Fruit fly (Drosophila melanogaster) whole organism, embryonic: Measurements from ENCODE around the gene Uvrag.

Experiments
- Atf6 ChIP-seq: fragments of 200-800 bp; sonication (Bioruptor generic); IDR thresholded peaks from 2 replicates; pipeline ENCODE4 v1.3.6; 2022; ENCODE audit warnings: missing biosample characterization, missing genetic modification characterization
- CG10274 ChIP-seq: fragments of 200-800 bp; sonication (Bioruptor generic); optimal IDR thresholded peaks from 3 replicates; lab custom pipeline; 2017; ENCODE audit warnings: missing biosample characterization, mild to moderate bottlenecking, missing genetic modification characterization
- CG10565 ChIP-seq: fragments of 200-800 bp; sonication (Bioruptor generic); optimal IDR thresholded peaks from 3 replicates; lab custom pipeline; 2016; ENCODE audit warnings: missing biosample characterization, mild to moderate bottlenecking, missing genetic modification characterization
- CG11695 ChIP-seq: fragments of 200-800 bp; sonication (Bioruptor generic); IDR thresholded peaks from 3 replicates; pipeline ENCODE4 v1.3.6; 2022; ENCODE audit warnings: missing biosample characterization, missing genetic modification characterization
- CG11696 ChIP-seq: fragments of 200-800 bp; sonication (Bioruptor generic); IDR thresholded peaks from 2 replicates; pipeline ENCODE4 v1.3.6; 2022; ENCODE audit warnings: missing biosample characterization, missing genetic modification characterization
- CG12104 ChIP-seq: fragments of 200-800 bp; sonication (Bioruptor generic); optimal IDR thresholded peaks from 3 replicates; lab custom pipeline; 2016; ENCODE audit warnings: missing biosample characterization, missing genetic modification characterization
- CG14014 ChIP-seq: fragments of 200-800 bp; sonication (Bioruptor generic); IDR thresholded peaks from 2 replicates; pipeline ENCODE4 v1.3.6; 2022; ENCODE audit warnings: missing biosample characterization, missing genetic modification characterization
- CG1647 ChIP-seq: fragments of 200-800 bp; sonication (Bioruptor generic); optimal IDR thresholded peaks from 3 replicates; lab custom pipeline; 2016; ENCODE audit warnings: missing biosample characterization, missing genetic modification characterization
- CG17359 ChIP-seq: fragments of 200-800 bp; sonication (Bioruptor generic); optimal IDR thresholded peaks from 3 replicates; lab custom pipeline; 2018; ENCODE audit warnings: missing biosample characterization, mild to moderate bottlenecking, missing genetic modification characterization, moderate library complexity
- CG17568 ChIP-seq: fragments of 200-800 bp; sonication (Bioruptor generic); optimal IDR thresholded peaks from 2 replicates; lab custom pipeline; 2018; ENCODE audit warnings: missing biosample characterization, mild to moderate bottlenecking, missing genetic modification characterization, moderate library complexity
- CG17612 ChIP-seq: fragments of 200-800 bp; sonication (Bioruptor generic); IDR thresholded peaks from 2 replicates; pipeline ENCODE4 v1.3.6; 2022; ENCODE audit warnings: missing biosample characterization, missing genetic modification characterization
- CG18599 ChIP-seq: fragments of 200-800 bp; sonication (Bioruptor generic); optimal IDR thresholded peaks from 3 replicates; lab custom pipeline; 2017; ENCODE audit warnings: missing biosample characterization, missing genetic modification characterization, mild to moderate bottlenecking, moderate library complexity, missing genetic modification reagents
- CG18619 ChIP-seq: fragments of 200-800 bp; sonication (Bioruptor generic); optimal IDR thresholded peaks from 3 replicates; lab custom pipeline; 2017; ENCODE audit warnings: missing biosample characterization, mild to moderate bottlenecking, missing genetic modification characterization
- CG3838 ChIP-seq: fragments of 200-800 bp; sonication (Bioruptor generic); optimal IDR thresholded peaks from 3 replicates; lab custom pipeline; 2016; ENCODE audit warnings: missing biosample characterization, missing genetic modification characterization
- CG3995 ChIP-seq: fragments of 200-800 bp; sonication (Bioruptor generic); optimal IDR thresholded peaks from 3 replicates; lab custom pipeline; 2016; ENCODE audit warnings: missing biosample characterization, missing genetic modification characterization
- CG43689 ChIP-seq: fragments of 200-800 bp; sonication (Bioruptor generic); IDR thresholded peaks from 2 replicates; pipeline ENCODE4 v1.3.6; 2022; ENCODE audit warnings: missing biosample characterization, missing genetic modification characterization
- CG8924 ChIP-seq: fragments of 200-800 bp; optimal IDR thresholded peaks from 3 replicates; lab custom pipeline; 2019; ENCODE audit warnings: missing biosample characterization, mild to moderate bottlenecking, missing genetic modification characterization, moderate library complexity
- D ChIP-seq, 2 experiments: fragments of 200-800 bp in 1 of 2; fragments of >200 bp in 1 of 2; sonication (Bioruptor generic) in 1 of 2; optimal IDR thresholded peaks; 2 replicates in 1 of 2; 3 replicates in 1 of 2; lab custom pipeline; 2017; ENCODE audit warnings: mild to moderate bottlenecking in 1 of 2, missing biosample characterization in 1 of 2, missing genetic modification characterization in 1 of 2, missing genetic modification reagents in 1 of 2
- Elba2 ChIP-seq: fragments of 200-800 bp; sonication (Bioruptor generic); optimal IDR thresholded peaks from 3 replicates; lab custom pipeline; 2016; ENCODE audit warnings: missing biosample characterization, missing genetic modification characterization
- HLHmδ ChIP-seq: fragments of 200-800 bp; sonication (Bioruptor generic); optimal IDR thresholded peaks from 2 replicates; lab custom pipeline; 2018; ENCODE audit warnings: missing biosample characterization, mild to moderate bottlenecking, missing genetic modification characterization, moderate library complexity
- Jarid2 ChIP-seq: fragments of 200-800 bp; sonication (Bioruptor generic); optimal IDR thresholded peaks from 3 replicates; lab custom pipeline; 2017; ENCODE audit warnings: mild to moderate bottlenecking, missing biosample characterization, missing genetic modification reagents, missing genetic modification characterization
- Mrtf ChIP-seq: fragments of 200-800 bp; sonication (Bioruptor generic); IDR thresholded peaks from 3 replicates; pipeline ENCODE4 v1.3.6; 2022; ENCODE audit warnings: missing biosample characterization, missing genetic modification characterization
- Oli ChIP-seq: fragments of 200-800 bp; sonication (Bioruptor generic); optimal IDR thresholded peaks from 2 replicates; lab custom pipeline; 2018; ENCODE audit warnings: missing biosample characterization, mild to moderate bottlenecking, missing genetic modification characterization, moderate library complexity
- Poxn ChIP-seq: fragments of 200-800 bp; sonication (Bioruptor generic); IDR thresholded peaks from 2 replicates; pipeline ENCODE4 v1.3.6; 2022; ENCODE audit warnings: missing biosample characterization, missing genetic modification characterization
- Sin3A ChIP-seq: fragments of >200 bp; optimal IDR thresholded peaks from 2 replicates; lab custom pipeline; 2018
- Stat92E ChIP-seq, 3 experiments: fragments of >200 bp in 2 of 3; fragments of 200-800 bp in 1 of 3; sonication (Bioruptor generic) in 1 of 3; optimal IDR thresholded peaks; 2 replicates each; lab custom pipeline; 2017 to 2019; ENCODE audit warnings: missing biosample characterization in 3 of 3, missing genetic modification characterization in 3 of 3, mild to moderate bottlenecking in 1 of 3, moderate library complexity in 1 of 3
- Tbp ChIP-seq: fragments of >200 bp; optimal IDR thresholded peaks from 2 replicates; lab custom pipeline; 2018; ENCODE audit warnings: missing biosample characterization, missing genetic modification characterization
- YL-1 ChIP-seq: fragments of 200-800 bp; sonication (Bioruptor generic); optimal IDR thresholded peaks from 3 replicates; lab custom pipeline; 2017; ENCODE audit warnings: missing biosample characterization, mild to moderate bottlenecking, missing genetic modification characterization
- ara ChIP-seq: fragments of 200-800 bp; sonication (Bioruptor generic); IDR thresholded peaks from 2 replicates; pipeline ENCODE4 v1.3.6; 2022; ENCODE audit warnings: missing biosample characterization, missing genetic modification characterization
- bsh ChIP-seq, 2 experiments: fragments of 200-800 bp; sonication (Bioruptor generic); optimal IDR thresholded peaks; 2 replicates each; lab custom pipeline; 2017 to 2018; ENCODE audit warnings: mild to moderate bottlenecking in 2 of 2, missing biosample characterization in 2 of 2, missing genetic modification characterization in 2 of 2, moderate library complexity in 1 of 2
- crol ChIP-seq: fragments of 200-800 bp; sonication (Bioruptor generic); IDR thresholded peaks from 2 replicates; pipeline ENCODE4 v1.3.6; 2022; ENCODE audit warnings: missing biosample characterization, missing genetic modification characterization
- ems ChIP-seq: fragments of 200-800 bp; sonication (Bioruptor generic); optimal IDR thresholded peaks from 3 replicates; lab custom pipeline; 2016; ENCODE audit warnings: missing biosample characterization, missing genetic modification characterization
- fru ChIP-seq: fragments of >200 bp; optimal IDR thresholded peaks from 2 replicates; lab custom pipeline; 2017
- gfzf ChIP-seq: fragments of 200-800 bp; sonication (Bioruptor generic); optimal IDR thresholded peaks from 2 replicates; lab custom pipeline; 2016; ENCODE audit warnings: missing biosample characterization, mild to moderate bottlenecking, missing genetic modification characterization, moderate library complexity
- hbn ChIP-seq: fragments of 200-800 bp; sonication (Bioruptor generic); IDR thresholded peaks from 2 replicates; pipeline ENCODE4 v1.3.6; 2022; ENCODE audit warnings: missing biosample characterization, missing genetic modification characterization; ENCODE audit not compliant: partially characterized antibody
- mam ChIP-seq: fragments of 200-800 bp; sonication (Bioruptor generic); optimal IDR thresholded peaks from 3 replicates; lab custom pipeline; 2016; ENCODE audit warnings: missing biosample characterization, missing genetic modification characterization
- nau ChIP-seq: fragments of 200-800 bp; sonication (Bioruptor generic); optimal IDR thresholded peaks from 3 replicates; lab custom pipeline; 2017; ENCODE audit warnings: missing biosample characterization, mild to moderate bottlenecking, missing genetic modification characterization, missing genetic modification reagents
- nom ChIP-seq: fragments of 200-800 bp; sonication (Bioruptor generic); optimal IDR thresholded peaks from 2 replicates; lab custom pipeline; 2017; ENCODE audit warnings: missing biosample characterization, missing genetic modification characterization, mild to moderate bottlenecking, moderate library complexity, missing genetic modification reagents
- p53 ChIP-seq: fragments of 200-800 bp; sonication (Bioruptor generic); optimal IDR thresholded peaks from 2 replicates; lab custom pipeline; 2016; ENCODE audit warnings: missing biosample characterization, missing genetic modification characterization
- peb ChIP-seq: fragments of 200-800 bp; sonication (Bioruptor generic); IDR thresholded peaks from 2 replicates; pipeline ENCODE4 v1.3.6; 2022; ENCODE audit warnings: missing biosample characterization, missing genetic modification characterization
- pfk ChIP-seq: fragments of 200-800 bp; sonication (Bioruptor generic); optimal IDR thresholded peaks from 2 replicates; lab custom pipeline; 2018; ENCODE audit warnings: missing biosample characterization, mild to moderate bottlenecking, missing genetic modification characterization, moderate library complexity
- prd ChIP-seq, 3 experiments: fragments of >200 bp in 2 of 3; fragments of 200-800 bp in 1 of 3; sonication (Bioruptor generic) in 1 of 3; optimal IDR thresholded peaks in 2 of 3; IDR thresholded peaks in 1 of 3; 2 replicates in 2 of 3; 3 replicates in 1 of 3; pipeline versions ENCODE4 v1.3.6 to Lab custom; 2017 to 2022; ENCODE audit warnings: missing biosample characterization in 1 of 3, missing genetic modification characterization in 1 of 3
- row ChIP-seq: fragments of 200-800 bp; sonication (Bioruptor generic); IDR thresholded peaks from 3 replicates; pipeline ENCODE4 v1.3.6; 2022; ENCODE audit warnings: missing biosample characterization, missing genetic modification characterization
- run ChIP-seq: fragments of 200-800 bp; sonication (Bioruptor generic); optimal IDR thresholded peaks from 3 replicates; lab custom pipeline; 2018; ENCODE audit warnings: missing biosample characterization, mild to moderate bottlenecking, missing genetic modification characterization
- sens-2 ChIP-seq: fragments of 200-800 bp; sonication (Bioruptor generic); IDR thresholded peaks from 2 replicates; pipeline ENCODE4 v1.3.6; 2022; ENCODE audit warnings: missing biosample characterization, missing genetic modification characterization
- twi ChIP-seq: fragments of 200-800 bp; optimal IDR thresholded peaks from 2 replicates; lab custom pipeline; 2019; ENCODE audit warnings: missing biosample characterization, mild to moderate bottlenecking, missing genetic modification characterization, moderate library complexity
- usp ChIP-seq: fragments of >200 bp; optimal IDR thresholded peaks from 2 replicates; lab custom pipeline; 2017; ENCODE audit warnings: missing biosample characterization, missing genetic modification characterization
- zen ChIP-seq: fragments of 200-800 bp; sonication (Bioruptor generic); optimal IDR thresholded peaks from 3 replicates; lab custom pipeline; 2018; ENCODE audit warnings: missing biosample characterization, mild to moderate bottlenecking, missing genetic modification characterization, moderate library complexity
- zfh2 ChIP-seq: fragments of 200-800 bp; sonication (Bioruptor generic); optimal IDR thresholded peaks from 2 replicates; lab custom pipeline; 2016; ENCODE audit warnings: missing biosample characterization, missing genetic modification characterization

The Uvrag gene

DNA sequence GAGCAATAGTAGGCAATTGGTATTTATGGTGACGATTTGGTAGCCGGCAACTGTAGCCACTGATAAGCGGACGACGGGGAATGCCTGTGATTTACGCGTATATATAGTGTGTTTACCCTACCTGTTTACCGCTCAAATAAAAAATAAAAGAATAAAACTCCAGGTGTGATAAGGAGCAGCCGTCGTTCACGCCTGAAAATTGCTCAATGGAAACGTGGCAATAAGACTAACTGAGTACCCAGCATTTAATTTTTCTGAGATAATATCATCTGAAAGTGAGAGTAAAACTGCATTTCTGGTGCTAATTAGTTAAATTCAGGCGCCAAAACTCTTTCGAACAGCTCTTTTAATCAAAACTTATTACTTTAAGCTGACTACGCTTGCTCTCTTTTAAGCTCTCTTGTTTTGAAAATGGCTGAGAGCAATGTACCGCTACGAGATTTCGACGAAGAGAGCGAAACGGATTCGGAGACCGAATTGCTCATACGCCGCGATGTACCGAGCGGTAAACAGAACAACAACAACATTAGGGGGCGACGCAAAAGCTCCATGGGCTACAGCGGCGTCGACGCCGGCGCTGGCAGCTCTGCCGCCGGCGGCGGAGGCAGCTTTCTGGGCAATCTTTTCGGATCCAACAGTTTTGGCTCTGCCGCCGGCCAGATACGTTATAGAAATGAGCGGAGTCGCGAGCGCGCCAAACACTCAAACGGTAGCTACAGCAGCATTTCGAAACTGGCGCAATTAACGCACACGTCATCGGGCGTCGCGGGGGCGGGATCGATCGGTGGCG, 3.9 kb downstream of the Uvrag start (continued):
- peak; percentile 88 for TF ChIP-seq CG17359 (tag; lab: Kevin White, UChicago)
- TF ChIP-seq bsh (GFP tag; optimal IDR thresholded peaks at IDR 0.05; lab: Kevin White, UChicago), result peak in 1 of 2 experiments; percentile 82
- no peak for TF ChIP-seq CG1647
- peak; percentile 88 for TF ChIP-seq CG18619 (GFP tag; lab: Kevin White, UChicago)
- peak; percentile 64 for TF ChIP-seq nom (GFP tag; lab: Kevin White, UChicago)
- no peak for TF ChIP-seq hbn (GFP tag; lab: Robert Waterston, UW)
- no peak for TF ChIP-seq zen
- no peak for TF ChIP-seq CG3838 (GFP tag; lab: Kevin White, UChicago)
- TF ChIP-seq mam (GFP tag; lab: Kevin White, UChicago), result peak; percentile 4
- TF ChIP-seq Atf6, result peak; percentile 85
- no peak for TF ChIP-seq CG3995 (GFP tag; lab: Kevin White, UChicago)
- no peak; the same call in 2 of the 3 replicates for TF ChIP-seq row (GFP tag; lab: Robert Waterston, UW)
- peak; percentile 75; the same call in 1 of the 2 replicates for TF ChIP-seq CG14014 (GFP tag; lab: Robert Waterston, UW)
- no peak for TF ChIP-seq gfzf (GFP tag; lab: Kevin White, UChicago)
- peak; percentile 52 for TF ChIP-seq p53 (GFP tag; lab: Kevin White, UChicago)
- peak; percentile 73 for TF ChIP-seq CG11695 (GFP tag; lab: Robert Waterston, UW)
- no peak for TF ChIP-seq Mrtf
- TF ChIP-seq usp (GFP tag; lab: Kevin White, UChicago), result no peak
- peak; percentile 71 for TF ChIP-seq CG12104 (GFP tag; lab: Kevin White, UChicago)
- TF ChIP-seq ara (GFP tag; lab: Robert Waterston, UW), result peak; percentile 65; the same call in 1 of the 2 replicates
- peak; percentile 91 for TF ChIP-seq nau (GFP tag; lab: Kevin White, UChicago)
- TF ChIP-seq CG17568 (GFP tag; lab: Kevin White, UChicago), result peak; percentile 93
- TF ChIP-seq Sin3A (lab: Kevin White, UChicago), result no peak
- peak; percentile 29 for TF ChIP-seq ems (GFP tag; lab: Kevin White, UChicago)
- no peak for TF ChIP-seq CG17612 (GFP tag; lab: Robert Waterston, UW)
- TF ChIP-seq crol, result peak; percentile 84
- no peak for TF ChIP-seq twi
- peak; percentile 41 for TF ChIP-seq Oli
- no peak for TF ChIP-seq peb (GFP tag; lab: Robert Waterston, UW)
- no peak for TF ChIP-seq Elba2 (GFP tag; lab: Kevin White, UChicago)
- no peak for TF ChIP-seq prd (optimal IDR thresholded peaks at IDR 0.05; lab: Kevin White, UChicago)
- TF ChIP-seq prd (GFP tag; IDR thresholded peaks at IDR 0.05; lab: Robert Waterston, UW), result peak; percentile 24; the same call in 1 of the 3 replicates
- TF ChIP-seq CG10274, result peak; percentile 64
- TF ChIP-seq fru (lab: Kevin White, UChicago), result no peak
- TF ChIP-seq D (optimal IDR thresholded peaks at IDR 0.05; lab: Kevin White, UChicago), result no peak
- peak; percentile 51 for TF ChIP-seq D (GFP tag; optimal IDR thresholded peaks at IDR 0.05; lab: Kevin White, UChicago)
- no peak for TF ChIP-seq CG10565 (GFP tag; lab: Kevin White, UChicago)
- TF ChIP-seq CG18599, result peak; percentile 85
- TF ChIP-seq sens-2 (GFP tag; lab: Robert Waterston, UW), result peak; percentile 84
- peak; percentile 74 for TF ChIP-seq CG8924 (tag; lab: Kevin White, UChicago)
- TF ChIP-seq Stat92E (GFP tag; optimal IDR thresholded peaks at IDR 0.05; lab: Kevin White, UChicago), result no peak
- no peak for TF ChIP-seq Poxn (GFP tag; lab: Robert Waterston, UW)
- peak; percentile 83 for TF ChIP-seq YL-1 (GFP tag; lab: Kevin White, UChicago)
- TF ChIP-seq CG43689, result no peak
- TF ChIP-seq pfk (GFP tag; lab: Kevin White, UChicago), result peak; percentile 57
- no peak for TF ChIP-seq Tbp (GFP tag; lab: Kevin White, UChicago)
- TF ChIP-seq run (tag; lab: Kevin White, UChicago), result peak; percentile 64
- peak; percentile 66 for TF ChIP-seq CG11696 (GFP tag; lab: Robert Waterston, UW)
- no peak for TF ChIP-seq zfh2 (GFP tag; lab: Kevin White, UChicago)
- TF ChIP-seq HLHmδ (GFP tag; lab: Kevin White, UChicago), result peak; percentile 53
- peak; percentile 97 for TF ChIP-seq Jarid2
